Worm (Caenorhabditis elegans): ENCODE results near the gene C27B7.5.

DNA sequence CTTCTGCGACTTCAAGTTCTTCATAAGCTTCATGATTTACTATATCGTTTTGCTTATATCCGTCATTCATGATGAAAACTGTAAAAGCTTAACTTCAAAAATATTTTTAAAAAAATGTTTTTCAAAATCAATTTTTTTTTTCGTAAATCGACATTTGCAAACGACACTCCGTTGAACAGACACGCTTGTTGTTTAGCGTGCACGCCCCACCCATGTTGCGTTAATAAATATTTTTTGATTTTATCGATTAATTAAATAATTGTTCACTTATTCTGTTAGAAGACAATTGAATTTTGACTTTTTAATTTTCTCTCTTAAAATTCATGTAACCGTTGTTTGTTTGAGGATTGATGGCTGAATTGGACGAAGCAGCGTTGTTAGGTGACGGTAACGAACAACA, 24.5 kb downstream of the C27B7.5 start, which contains the start of the genes D1046.2 and cfim-2:
- TF ChIP-seq him-1 (tag; optimal IDR thresholded peaks at IDR 0.05) (no peak), dao-5 (tag; optimal IDR thresholded peaks at IDR 0.05) (no peak), W03F9.2 (tag; optimal IDR thresholded peaks at IDR 0.05) (no peak)

Data from whole organism, L4/young adult.